Fruit fly (Drosophila melanogaster): ENCODE data around the gene Rubicon.

Gene Rubicon

dm6 chrX:8681189-8681821 is 4.4 kb downstream of the Rubicon start, which contains the start of gene CAH3 (continued):
- TF ChIP-seq CG8944 (GFP tag; optimal IDR thresholded peaks at IDR 0.05) (peak; percentile 95), klu (GFP tag; IDR thresholded peaks at IDR 0.05) (peak; percentile 73), NfI (GFP tag; optimal IDR thresholded peaks at IDR 0.05) (peak; percentile 94), CG5245 (GFP tag; optimal IDR thresholded peaks at IDR 0.05) (peak; percentile 84), CG8388 (GFP tag; optimal IDR thresholded peaks at IDR 0.05) (peak; percentile 94), CG4854 (GFP tag; optimal IDR thresholded peaks at IDR 0.05) (peak; percentile 88), ab (GFP tag; optimal IDR thresholded peaks at IDR 0.05) (peak; percentile 87), Fer2 (tag; optimal IDR thresholded peaks at IDR 0.05) (peak; percentile 91), zf30C (GFP tag; optimal IDR thresholded peaks at IDR 0.05) (peak; percentile 17), trem (tag; optimal IDR thresholded peaks at IDR 0.05) (peak; percentile 91), CG15479 (GFP tag; optimal IDR thresholded peaks at IDR 0.05) (peak; percentile 17), CG10565 (GFP tag; optimal IDR thresholded peaks at IDR 0.05) (peak; percentile 66), GATAe (GFP tag; conservative IDR thresholded peaks at IDR 0.05) (no peak; the same call in 1 of the 2 replicates), PHDP (tag; optimal IDR thresholded peaks at IDR 0.05) (peak; percentile 96), CG8290 (GFP tag; optimal IDR thresholded peaks at IDR 0.05) (peak; percentile 85), CG8290 (tag; optimal IDR thresholded peaks at IDR 0.05) (peak; percentile 86 to 98), CG17186 (GFP tag; optimal IDR thresholded peaks at IDR 0.05) (peak; percentile 88), Pdp1 (GFP tag; optimal IDR thresholded peaks at IDR 0.05) (peak; percentile 90 to 93), CG8359 (GFP tag; optimal IDR thresholded peaks at IDR 0.05; ENCODE audit: borderline replicate concordance) (peak; percentile 71), Fer1 (GFP tag; optimal IDR thresholded peaks at IDR 0.05) (peak; percentile 96), CG10654 (GFP tag; optimal IDR thresholded peaks at IDR 0.05) (peak; percentile 89), Lpt (GFP tag; optimal IDR thresholded peaks at IDR 0.05) (no peak), pho (GFP tag; optimal IDR thresholded peaks at IDR 0.05) (peak; percentile 94), CG7372 (GFP tag; IDR thresholded peaks at IDR 0.05) (peak; percentile 94), tna (GFP tag; IDR thresholded peaks at IDR 0.05; ENCODE audit: partially characterized antibody) (no peak), CG4328 (GFP tag; optimal IDR thresholded peaks at IDR 0.05) (peak; percentile 92), CG7271 (tag; optimal IDR thresholded peaks at IDR 0.05) (peak; percentile 65), sug (tag; optimal IDR thresholded peaks at IDR 0.05) (peak; percentile 93), cas (GFP tag; IDR thresholded peaks at IDR 0.05) (peak; percentile 80), CG12236 (GFP tag; optimal IDR thresholded peaks at IDR 0.05) (peak; percentile 91), CG16779 (GFP tag; IDR thresholded peaks at IDR 0.05) (peak; percentile 81), CHES-1-like (GFP tag; optimal IDR thresholded peaks at IDR 0.05) (peak; percentile 95), ken (GFP tag; IDR thresholded peaks at IDR 0.05) (peak; percentile 91), gt (GFP tag; IDR thresholded peaks at IDR 0.05) (peak; percentile 77), so (GFP tag; IDR thresholded peaks at IDR 0.05) (peak; percentile 91), emc (GFP tag; optimal IDR thresholded peaks at IDR 0.05) (peak; percentile 82), mirr (GFP tag; optimal IDR thresholded peaks at IDR 0.05) (peak; percentile 92), Bteb2 (GFP tag; optimal IDR thresholded peaks at IDR 0.05) (peak; percentile 91), tll (GFP tag; optimal IDR thresholded peaks at IDR 0.05) (peak in 1 of 2 experiments; percentile 1), lbe (GFP tag; optimal IDR thresholded peaks at IDR 0.05) (peak; percentile 81), Mes4 (GFP tag; optimal IDR thresholded peaks at IDR 0.05) (peak; percentile 91), Atf3 (GFP tag; optimal IDR thresholded peaks at IDR 0.05) (peak; percentile 91), CG30403 (GFP tag; optimal IDR thresholded peaks at IDR 0.05) (peak; percentile 96), NK7.1 (GFP tag; optimal IDR thresholded peaks at IDR 0.05) (peak; percentile 90), Gsc (GFP tag; IDR thresholded peaks at IDR 0.05) (peak; percentile 62), CG6683 (GFP tag; optimal IDR thresholded peaks at IDR 0.05) (peak; percentile 76), Eip74EF (GFP tag; optimal IDR thresholded peaks at IDR 0.05) (peak in 1 of 2 experiments; percentile 81), CoRest (tag; optimal IDR thresholded peaks at IDR 0.05) (peak; percentile 96), CG31441 (GFP tag; IDR thresholded peaks at IDR 0.05) (peak; percentile 95), CG6689 (GFP tag; IDR thresholded peaks at IDR 0.05) (peak; percentile 91)
